Fruit fly (Drosophila melanogaster): ENCODE data around the gene Gr93c.

dm6 chr3R:21854574-21855468, 9.8 kb upstream of the Gr93c start:
- TF ChIP-seq pad (GFP tag; optimal IDR thresholded peaks at IDR 0.05) (no peak), cnc (optimal IDR thresholded peaks at IDR 0.05) (no peak), CG14711 (tag; optimal IDR thresholded peaks at IDR 0.05) (no peak), kay (GFP tag; ENCODE audit: borderline replicate concordance) (peak; percentile 79)

Measured in whole organism, adult.